Fruit fly (Drosophila melanogaster) whole organism: ENCODE measurements around the gene rogdi.

Source experiments
- psq ChIP-seq: fragments of >200 bp; optimal IDR thresholded peaks from 2 replicates; lab custom pipeline; 2017
- usp ChIP-seq: fragments of >200 bp; optimal IDR thresholded peaks from 2 replicates; lab custom pipeline; 2017; ENCODE audit warnings: missing biosample characterization, missing genetic modification characterization, mixed read lengths

dm6 chr3L:17045431-17046238, 3.7 kb upstream of the rogdi start, which contains the start of gene TpnC73F:
- TF ChIP-seq psq (no peak), usp (GFP tag; lab: Kevin White, UChicago) (no peak)
